Worm (Caenorhabditis elegans): ENCODE measurements around the gene T22B7.4.

DNA sequence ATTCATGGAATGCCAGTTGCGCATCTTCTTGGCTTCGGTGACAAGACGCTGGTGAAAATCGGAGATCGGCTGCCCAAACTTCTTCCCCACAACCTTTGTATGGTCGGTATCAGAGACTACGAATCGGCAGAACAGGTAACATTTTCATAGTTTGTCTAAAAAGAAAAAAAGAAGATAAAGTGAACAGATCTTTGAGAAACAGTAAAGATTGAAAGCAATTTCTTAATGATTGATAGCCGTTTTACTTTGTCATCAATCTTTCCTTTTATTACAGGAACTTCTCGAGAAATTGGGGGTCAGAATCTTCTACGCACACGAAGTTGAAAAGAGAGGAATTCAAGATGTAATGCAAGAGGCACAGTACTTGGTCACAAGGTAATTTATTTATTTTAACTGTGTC lies 10.2 kb downstream of the T22B7.4 start:
- TF ChIP-seq zip-11 (GFP tag; IDR thresholded peaks at IDR 0.05) (no peak), nhr-77 (tag; optimal IDR thresholded peaks at IDR 0.05) (no peak), dmd-9 (GFP tag; IDR thresholded peaks at IDR 0.05) (no peak), nhr-102 (tag; optimal IDR thresholded peaks at IDR 0.05) (no peak)

Data from whole organism, L4 larva.